Worm (Caenorhabditis elegans): Measurements from ENCODE around the gene F36H5.4.

- TF ChIP-seq tra-4 (tag; optimal IDR thresholded peaks at IDR 0.05), result no peak
- TF ChIP-seq ama-1 (optimal IDR thresholded peaks at IDR 0.05), result no peak
- no peak for TF ChIP-seq F13C5.2 (tag; optimal IDR thresholded peaks at IDR 0.05)
- no peak for TF ChIP-seq ets-7 (tag; optimal IDR thresholded peaks at IDR 0.05)
- no peak for TF ChIP-seq hnd-1 (tag; optimal IDR thresholded peaks at IDR 0.05)
- no peak for TF ChIP-seq pes-1 (GFP tag; IDR thresholded peaks at IDR 0.05)
- TF ChIP-seq tbx-37 (GFP tag; conservative IDR thresholded peaks at IDR 0.05), result no peak
- no peak for TF ChIP-seq hmbx-1 (tag; optimal IDR thresholded peaks at IDR 0.05)
These were observed 8.7 kb upstream of the F36H5.4 start, which contains the start of gene F36H5.9 for ce11 chrII:1752990-1753389.
